Worm (Caenorhabditis elegans) whole organism, L2 larva: ENCODE measurements around the gene K01A2.6.
A peak's percentile ranks its signal among the peaks of the same experiment; 100 is the strongest.

ENCODE experiments used
- Y55F3AM.14 ChIP-seq: fragments of 200-800 bp; sonication (Bioruptor generic); optimal IDR thresholded peaks from 2 replicates; lab custom pipeline; 2018; ENCODE audit warnings: mild to moderate bottlenecking, missing genetic modification characterization, missing compliant biosample characterization
- ceh-82 ChIP-seq: fragments of 150-350 bp; optimal IDR thresholded peaks from 2 replicates; lab custom pipeline; 2014; ENCODE audit warnings: missing biosample characterization, missing genetic modification characterization
- egl-27 ChIP-seq: sonication (generic microtip); optimal IDR thresholded peaks from 3 replicates; lab custom pipeline; 2017; ENCODE audit warnings: missing biosample characterization, missing genetic modification reagents, missing genetic modification characterization
- lin-11 ChIP-seq: fragments of 150-350 bp; sonication (generic microtip); optimal IDR thresholded peaks from 2 replicates; lab custom pipeline; 2014; ENCODE audit warnings: missing biosample characterization, missing genetic modification characterization, inconsistent platforms, mixed read lengths
- lin-13 ChIP-seq: fragments of 150-350 bp; optimal IDR thresholded peaks from 2 replicates; lab custom pipeline; 2014; ENCODE audit warnings: missing biosample characterization, missing genetic modification reagents, missing genetic modification characterization
- lsy-2 ChIP-seq, 2 experiments: fragments of 150-350 bp in 1 of 2; sonication (generic microtip) in 1 of 2; optimal IDR thresholded peaks; 2 replicates each; lab custom pipeline; 2014 to 2017; ENCODE audit warnings: missing biosample characterization in 2 of 2, missing genetic modification characterization in 2 of 2
- nhr-11 ChIP-seq: fragments of 150-350 bp; optimal IDR thresholded peaks from 2 replicates; lab custom pipeline; 2014; ENCODE audit warnings: missing biosample characterization, missing genetic modification characterization
- nhr-12 ChIP-seq: fragments of 150-350 bp; optimal IDR thresholded peaks from 2 replicates; lab custom pipeline; 2014; ENCODE audit warnings: missing biosample characterization, missing genetic modification characterization
- nhr-23 ChIP-seq: fragments of 150-350 bp; optimal IDR thresholded peaks from 2 replicates; lab custom pipeline; 2014; ENCODE audit warnings: missing biosample characterization, missing genetic modification reagents, missing genetic modification characterization
- nhr-25 ChIP-seq: fragments of 150-350 bp; sonication (generic microtip); optimal IDR thresholded peaks from 3 replicates; lab custom pipeline; 2014; ENCODE audit warnings: missing biosample characterization, missing genetic modification characterization
- nhr-6 ChIP-seq: fragments of 150-350 bp; optimal IDR thresholded peaks from 2 replicates; lab custom pipeline; 2014; ENCODE audit warnings: missing biosample characterization, missing genetic modification characterization
- skn-1 ChIP-seq: sonication (generic microtip); optimal IDR thresholded peaks from 2 replicates; lab custom pipeline; 2017; ENCODE audit warnings: missing biosample characterization, missing genetic modification characterization
- unc-62 ChIP-seq: fragments of 150-350 bp; optimal IDR thresholded peaks from 2 replicates; lab custom pipeline; 2014; ENCODE audit warnings: missing biosample characterization, missing genetic modification reagents, missing genetic modification characterization

DNA sequence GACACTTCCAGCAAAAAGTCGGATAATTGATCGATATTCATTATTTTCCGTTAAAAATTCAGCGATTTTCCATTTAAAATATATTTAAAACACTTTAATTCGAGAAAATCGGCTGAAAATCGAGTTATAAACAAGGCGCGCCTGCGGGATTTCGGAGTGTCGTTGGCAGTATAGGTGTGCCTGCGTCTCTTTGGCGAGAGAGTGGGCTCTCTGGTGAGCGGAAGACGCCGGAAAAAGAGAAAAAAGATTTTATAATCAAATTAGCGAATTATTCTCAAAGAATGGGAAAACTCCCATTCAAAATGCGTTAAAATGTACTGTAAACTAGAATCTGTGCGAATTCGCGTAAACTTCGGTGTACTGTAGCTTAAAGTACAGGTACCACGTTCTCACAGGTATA is 48.0 kb downstream of the K01A2.6 start, which contains the start of gene D1069.3:
- TF ChIP-seq ceh-82 (no peak), lin-11 (tag; lab: Kevin White, UChicago) (peak; percentile 34), nhr-6 (tag; lab: Kevin White, UChicago) (no peak), nhr-12 (tag; lab: Kevin White, UChicago) (no peak), unc-62 (GFP tag; lab: Kevin White, UChicago) (no peak), egl-27 (tag; lab: Kevin White, UChicago) (no peak), nhr-23 (tag; lab: Kevin White, UChicago) (no peak), nhr-25 (no peak), lsy-2 (tag; optimal IDR thresholded peaks at IDR 0.05; lab: Kevin White, UChicago) (peak; percentile 29 to 59), lin-13 (GFP tag; lab: Kevin White, UChicago) (peak; percentile 6), Y55F3AM.14 (no peak), nhr-11 (no peak), skn-1 (tag; lab: Kevin White, UChicago) (no peak)
